Worm (Caenorhabditis elegans) whole organism, young adult: Measurements from ENCODE around the gene lido-7.
A peak's percentile ranks its signal among the peaks of the same experiment; 100 is the strongest.

Experiments used
- F10E7.11 ChIP-seq: sonication (generic microtip); optimal IDR thresholded peaks from 2 replicates; lab custom pipeline; 2017; ENCODE audit warnings: mild to moderate bottlenecking, missing genetic modification characterization, moderate library complexity, missing compliant biosample characterization
- F22D6.2 ChIP-seq: sonication (generic microtip); optimal IDR thresholded peaks from 2 replicates; lab custom pipeline; 2016; ENCODE audit warnings: mild to moderate bottlenecking, missing genetic modification characterization, missing compliant biosample characterization
- F23B12.7 ChIP-seq: sonication (generic microtip); optimal IDR thresholded peaks from 2 replicates; lab custom pipeline; 2017; ENCODE audit warnings: missing genetic modification characterization, mild to moderate bottlenecking, missing compliant biosample characterization, antibody characterized with exemption, moderate library complexity; ENCODE audit not compliant: insufficient read depth
- F37B4.10 ChIP-seq: fragments of 200-800 bp; sonication (Bioruptor generic); IDR thresholded peaks from 2 replicates; pipeline ENCODE4 v1.3.6; 2022; ENCODE audit warnings: missing genetic modification characterization, missing compliant biosample characterization
- F49E8.2 ChIP-seq: sonication (generic microtip); optimal IDR thresholded peaks from 3 replicates; lab custom pipeline; 2017; ENCODE audit warnings: missing genetic modification characterization, mild to moderate bottlenecking, missing compliant biosample characterization, antibody characterized with exemption, moderate library complexity; ENCODE audit not compliant: insufficient read depth
- F57A8.1 ChIP-seq: fragments of 200-800 bp; sonication (Bioruptor generic); optimal IDR thresholded peaks from 2 replicates; lab custom pipeline; 2018; ENCODE audit warnings: mild to moderate bottlenecking, missing genetic modification characterization, moderate library complexity, missing compliant biosample characterization
- T26A5.8 ChIP-seq: sonication (generic microtip); optimal IDR thresholded peaks from 2 replicates; lab custom pipeline; 2016; ENCODE audit warnings: missing genetic modification characterization, missing compliant biosample characterization
- Y53F4B.3 ChIP-seq: fragments of 200-800 bp; sonication (Bioruptor generic); IDR thresholded peaks from 2 replicates; pipeline ENCODE4 v1.3.6; 2022; ENCODE audit warnings: missing genetic modification reagents, missing genetic modification characterization, missing compliant biosample characterization
- Y53G8AR.9 ChIP-seq: fragments of 200-800 bp; sonication (Bioruptor generic); conservative IDR thresholded peaks from 2 replicates; pipeline ENCODE4 v1.3.6; 2022; ENCODE audit warnings: missing genetic modification reagents, missing genetic modification characterization, missing compliant biosample characterization
- ama-1 ChIP-seq, 3 experiments: fragments of 150-350 bp in 1 of 3; sonication (generic microtip) in 2 of 3; optimal IDR thresholded peaks; 2 replicates each; lab custom pipeline; 2014 to 2018; ENCODE audit warnings: missing biosample characterization in 2 of 3, missing genetic modification characterization in 2 of 3, missing genetic modification reagents in 2 of 3
- aptf-2 ChIP-seq: fragments of 200-800 bp; sonication (Bioruptor generic); conservative IDR thresholded peaks from 2 replicates; pipeline ENCODE4 v1.3.6; 2022; ENCODE audit warnings: missing genetic modification reagents, missing genetic modification characterization, missing compliant biosample characterization
- attf-6 ChIP-seq: fragments of 200-800 bp; sonication (Bioruptor generic); IDR thresholded peaks from 2 replicates; pipeline ENCODE4 v1.3.6; 2022; ENCODE audit warnings: missing genetic modification reagents, missing genetic modification characterization, missing compliant biosample characterization
- bed-2 ChIP-seq: fragments of 200-800 bp; sonication (Bioruptor generic); IDR thresholded peaks from 2 replicates; pipeline ENCODE4 v1.3.6; 2022; ENCODE audit warnings: missing genetic modification reagents, missing genetic modification characterization, missing compliant biosample characterization
- ccch-3 ChIP-seq: fragments of 200-800 bp; sonication (Bioruptor generic); optimal IDR thresholded peaks from 2 replicates; lab custom pipeline; 2018; ENCODE audit warnings: mild to moderate bottlenecking, missing genetic modification characterization, missing compliant biosample characterization
- ceh-100 ChIP-seq: fragments of 200-800 bp; sonication (Bioruptor generic); IDR thresholded peaks from 2 replicates; pipeline ENCODE4 v1.3.6; 2022; ENCODE audit warnings: missing genetic modification reagents, missing genetic modification characterization, missing compliant biosample characterization
- ceh-40 ChIP-seq: fragments of 200-800 bp; sonication (Bioruptor generic); IDR thresholded peaks from 2 replicates; pipeline ENCODE4 v1.3.6; 2022; ENCODE audit warnings: missing genetic modification characterization, missing compliant biosample characterization
- ceh-79 ChIP-seq: sonication (generic microtip); optimal IDR thresholded peaks from 2 replicates; lab custom pipeline; 2017; ENCODE audit warnings: mild to moderate bottlenecking, missing genetic modification characterization, missing compliant biosample characterization
- dpl-1 ChIP-seq: fragments of 150-350 bp; optimal IDR thresholded peaks from 2 replicates; lab custom pipeline; 2014; ENCODE audit warnings: missing biosample characterization, missing genetic modification reagents, missing genetic modification characterization
- efl-1 ChIP-seq: fragments of 150-350 bp; optimal IDR thresholded peaks from 2 replicates; lab custom pipeline; 2014; ENCODE audit warnings: missing biosample characterization, missing genetic modification reagents, missing genetic modification characterization
- egl-18 ChIP-seq: fragments of 200-800 bp; sonication (Bioruptor generic); IDR thresholded peaks from 2 replicates; pipeline ENCODE4 v1.3.6; 2022; ENCODE audit warnings: missing genetic modification reagents, missing genetic modification characterization, missing compliant biosample characterization
- egl-44 ChIP-seq: fragments of 200-800 bp; sonication (Bioruptor generic); IDR thresholded peaks from 2 replicates; pipeline ENCODE4 v1.3.6; 2022; ENCODE audit warnings: missing genetic modification reagents, missing genetic modification characterization, missing compliant biosample characterization
- egrh-3 ChIP-seq: fragments of 200-800 bp; sonication (Bioruptor generic); IDR thresholded peaks from 2 replicates; pipeline ENCODE4 v1.3.6; 2022; ENCODE audit warnings: missing genetic modification reagents, missing genetic modification characterization, missing compliant biosample characterization
- hmg-20 ChIP-seq: fragments of 200-800 bp; sonication (Bioruptor generic); IDR thresholded peaks from 2 replicates; pipeline ENCODE4 v1.3.6; 2022; ENCODE audit warnings: missing genetic modification reagents, missing genetic modification characterization, missing compliant biosample characterization
- hsf-1 ChIP-seq: fragments of 200-800 bp; sonication (Bioruptor generic); IDR thresholded peaks from 2 replicates; pipeline ENCODE4 v1.3.6; 2022; ENCODE audit warnings: missing genetic modification reagents, missing genetic modification characterization, missing compliant biosample characterization
- lin-35 ChIP-seq, 3 experiments: fragments of 150-350 bp in 2 of 3; sonication (generic microtip) in 1 of 3; optimal IDR thresholded peaks; 2 replicates each; lab custom pipeline; 2014 to 2018; ENCODE audit warnings: missing biosample characterization in 3 of 3, missing genetic modification characterization in 3 of 3, missing genetic modification reagents in 3 of 3
- lir-1 ChIP-seq: fragments of 200-800 bp; sonication (Bioruptor generic); conservative IDR thresholded peaks from 2 replicates; pipeline ENCODE4 v1.3.6; 2022; ENCODE audit warnings: missing genetic modification reagents, missing genetic modification characterization, missing compliant biosample characterization
- madf-3 ChIP-seq: fragments of 200-800 bp; sonication (Bioruptor generic); IDR thresholded peaks from 2 replicates; pipeline ENCODE4 v1.3.6; 2022; ENCODE audit warnings: missing genetic modification reagents, missing genetic modification characterization, missing compliant biosample characterization
- madf-6 ChIP-seq: fragments of 200-800 bp; sonication (Bioruptor generic); IDR thresholded peaks from 2 replicates; pipeline ENCODE4 v1.3.6; 2022; ENCODE audit warnings: missing genetic modification reagents, missing genetic modification characterization, missing compliant biosample characterization
- madf-8 ChIP-seq: fragments of 200-800 bp; sonication (Bioruptor generic); conservative IDR thresholded peaks from 2 replicates; pipeline ENCODE4 v1.3.6; 2022; ENCODE audit warnings: missing genetic modification reagents, missing genetic modification characterization, missing compliant biosample characterization
- nfya-1 ChIP-seq: sonication (generic microtip); optimal IDR thresholded peaks from 2 replicates; lab custom pipeline; 2017; ENCODE audit warnings: antibody characterized with exemption, missing compliant biosample characterization, missing genetic modification characterization, borderline replicate concordance; ENCODE audit not compliant: insufficient read depth
- rcor-1 ChIP-seq: fragments of 200-800 bp; sonication (Bioruptor generic); IDR thresholded peaks from 2 replicates; pipeline ENCODE4 v1.3.6; 2022; ENCODE audit warnings: missing genetic modification reagents, missing genetic modification characterization, missing compliant biosample characterization
- snpc-1.1 ChIP-seq: sonication (generic microtip); optimal IDR thresholded peaks from 2 replicates; lab custom pipeline; 2017; ENCODE audit warnings: missing genetic modification characterization, mild to moderate bottlenecking, missing compliant biosample characterization, antibody characterized with exemption, moderate library complexity, missing genotype, missing genetic modification reagents; ENCODE audit not compliant: insufficient read depth
- snpc-4 ChIP-seq, 5 experiments: fragments of 150-350 bp in 1 of 5; sonication (generic microtip) in 4 of 5; optimal IDR thresholded peaks; 2 replicates each; lab custom pipeline; 2014 to 2018; ENCODE audit warnings: missing genetic modification characterization in 5 of 5, missing biosample characterization in 3 of 5, antibody characterized with exemption in 2 of 5, mild to moderate bottlenecking in 2 of 5, missing compliant biosample characterization in 2 of 5, missing genotype in 2 of 5, moderate library complexity in 2 of 5, missing genetic modification reagents in 1 of 5
- sptf-2 ChIP-seq: fragments of 200-800 bp; sonication (Bioruptor generic); optimal IDR thresholded peaks from 2 replicates; lab custom pipeline; 2018; ENCODE audit warnings: mild to moderate bottlenecking, missing genetic modification characterization, missing compliant biosample characterization
- tbp1 ChIP-seq: fragments of 200-800 bp; sonication (Bioruptor generic); optimal IDR thresholded peaks from 2 replicates; lab custom pipeline; 2018; ENCODE audit warnings: mild to moderate bottlenecking, missing genetic modification characterization, missing compliant biosample characterization
- unc-130 ChIP-seq: sonication (generic microtip); optimal IDR thresholded peaks from 2 replicates; lab custom pipeline; 2016; ENCODE audit warnings: missing genetic modification reagents, missing genetic modification characterization, missing compliant biosample characterization
- unc-62 ChIP-seq: fragments of 150-350 bp; optimal IDR thresholded peaks from 2 replicates; lab custom pipeline; 2014; ENCODE audit warnings: missing biosample characterization, missing genetic modification reagents, missing genetic modification characterization
- zfh-2 ChIP-seq: fragments of 200-800 bp; sonication (Bioruptor generic); conservative IDR thresholded peaks from 2 replicates; pipeline ENCODE4 v1.3.6; 2022; ENCODE audit warnings: missing genetic modification reagents, missing genetic modification characterization, missing compliant biosample characterization
- zim-3 ChIP-seq: sonication (generic microtip); optimal IDR thresholded peaks from 2 replicates; lab custom pipeline; 2017; ENCODE audit warnings: mild to moderate bottlenecking, missing genetic modification characterization, moderate library complexity, missing compliant biosample characterization
- ztf-18 ChIP-seq: sonication (generic microtip); optimal IDR thresholded peaks from 2 replicates; lab custom pipeline; 2016; ENCODE audit warnings: missing genotype, mild to moderate bottlenecking, missing genetic modification characterization, missing compliant biosample characterization
- ztf-28 ChIP-seq: fragments of 200-800 bp; sonication (Bioruptor generic); IDR thresholded peaks from 2 replicates; pipeline ENCODE4 v1.3.6; 2022; ENCODE audit warnings: missing genetic modification reagents, missing genetic modification characterization, missing compliant biosample characterization

The lido-7 gene

DNA sequence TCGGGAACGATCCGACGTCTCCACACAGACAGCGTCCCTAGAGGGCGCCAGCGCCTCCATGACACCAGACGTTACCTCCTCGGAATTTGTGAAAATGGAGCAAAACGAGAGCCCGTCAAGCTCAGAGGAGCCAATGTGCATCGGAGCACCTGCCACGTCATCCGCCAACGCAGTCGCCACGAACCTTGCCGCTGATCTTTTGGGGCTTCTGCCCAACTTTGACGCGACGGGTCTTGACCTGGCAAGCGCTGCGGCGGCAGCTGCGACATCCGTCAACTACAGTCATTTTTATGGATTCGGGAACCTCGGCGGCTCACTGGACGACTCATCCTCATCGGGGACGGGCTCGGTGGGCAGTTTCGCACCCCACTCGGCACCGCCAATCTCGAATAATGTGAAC is 2.7 kb upstream of the lido-7 start (continued):
- TF ChIP-seq hmg-20 (GFP tag; lab: Robert Waterston, UW) (no peak), tbp1 (no peak), egrh-3 (peak; percentile 71; the same call in 1 of the 2 replicates), lir-1 (GFP tag; lab: Robert Waterston, UW) (no peak), madf-6 (GFP tag; lab: Robert Waterston, UW) (0 out of 2 replicates have a peak, but pooled peaks have one; percentile 28), ama-1 (optimal IDR thresholded peaks at IDR 0.05; lab: Kevin White, UChicago) (no peak), ama-1 (GFP tag; optimal IDR thresholded peaks at IDR 0.05; lab: Kevin White, UChicago) (no peak), unc-130 (GFP tag; lab: Kevin White, UChicago) (no peak), Y53F4B.3 (GFP tag; lab: Robert Waterston, UW) (no peak), aptf-2 (GFP tag; lab: Robert Waterston, UW) (no peak), dpl-1 (GFP tag; lab: Kevin White, UChicago) (no peak), madf-3 (GFP tag; lab: Robert Waterston, UW) (peak; percentile 65; the same call in 1 of the 2 replicates), egl-18 (no peak), Y53G8AR.9 (GFP tag; lab: Robert Waterston, UW) (no peak), rcor-1 (GFP tag; lab: Robert Waterston, UW) (no peak), efl-1 (GFP tag; lab: Kevin White, UChicago) (no peak), attf-6 (GFP tag; lab: Robert Waterston, UW) (no peak), zfh-2 (GFP tag; lab: Robert Waterston, UW) (peak; percentile 76; the same call in 1 of the 2 replicates), F10E7.11 (no peak), sptf-2 (GFP tag; lab: Kevin White, UChicago) (no peak), nfya-1 (no peak), hsf-1 (GFP tag; lab: Robert Waterston, UW) (no peak), F49E8.2 (tag; lab: Kevin White, UChicago) (no peak), snpc-1.1 (tag; lab: Kevin White, UChicago) (no peak), zim-3 (tag; lab: Kevin White, UChicago) (no peak), ceh-40 (GFP tag; lab: Robert Waterston, UW) (no peak), F22D6.2 (tag; lab: Kevin White, UChicago) (peak; percentile 4), T26A5.8 (tag; lab: Kevin White, UChicago) (no peak), ceh-79 (tag; lab: Kevin White, UChicago) (no peak), F37B4.10 (no peak), F23B12.7 (tag; lab: Kevin White, UChicago) (no peak), snpc-4 (GFP tag; optimal IDR thresholded peaks at IDR 0.05; lab: Kevin White, UChicago) (no peak), snpc-4 (tag; optimal IDR thresholded peaks at IDR 0.05; lab: Kevin White, UChicago) (no peak), madf-8 (GFP tag; lab: Robert Waterston, UW) (no peak), ztf-18 (tag; lab: Kevin White, UChicago) (no peak), ccch-3 (GFP tag; lab: Kevin White, UChicago) (no peak), ztf-28 (GFP tag; lab: Robert Waterston, UW) (no peak), F57A8.1 (GFP tag; lab: Kevin White, UChicago) (no peak), bed-2 (GFP tag; lab: Robert Waterston, UW) (no peak), egl-44 (GFP tag; lab: Robert Waterston, UW) (0 out of 2 replicates have a peak, but pooled peaks have one; percentile 6), unc-62 (no peak), lin-35 (GFP tag; optimal IDR thresholded peaks at IDR 0.05; lab: Kevin White, UChicago) (no peak), ceh-100 (no peak)
